Fruit fly (Drosophila melanogaster): Measurements from ENCODE around the gene CG43163.
A peak's percentile ranks its signal among the peaks of the same experiment; 100 is the strongest.

- peak; percentile 64 for TF ChIP-seq CG9948 (tag; optimal IDR thresholded peaks at IDR 0.05)
- peak; percentile 60; the same call in 1 of the 2 replicates for TF ChIP-seq CG32121 (GFP tag; IDR thresholded peaks at IDR 0.05)
- peak; percentile 66 for TF ChIP-seq CG15710 (tag; optimal IDR thresholded peaks at IDR 0.05)
- TF ChIP-seq CG10348 (GFP tag; IDR thresholded peaks at IDR 0.05): no peak
- TF ChIP-seq CG12605 (GFP tag; IDR thresholded peaks at IDR 0.05): no peak
Observed at dm6 chr3L:8549183-8549890, 42.4 kb upstream of the CG43163 start.

Data from whole organism, pupa.